Worm (Caenorhabditis elegans) whole organism, young adult: ENCODE results near the gene B0336.12.

ENCODE experiments used
- F23B12.7 ChIP-seq: sonication (generic microtip); optimal IDR thresholded peaks from 2 replicates; lab custom pipeline; 2017; ENCODE audit warnings: missing genetic modification characterization, mild to moderate bottlenecking, missing compliant biosample characterization, antibody characterized with exemption, moderate library complexity; ENCODE audit not compliant: insufficient read depth
- F33H1.4 ChIP-seq: fragments of 200-800 bp; sonication (Bioruptor generic); IDR thresholded peaks from 2 replicates; pipeline ENCODE4 v1.3.6; 2022; ENCODE audit warnings: missing genetic modification reagents, missing genetic modification characterization, missing compliant biosample characterization
- F55B11.4 ChIP-seq: sonication (generic microtip); optimal IDR thresholded peaks from 2 replicates; lab custom pipeline; 2016; ENCODE audit warnings: missing compliant biosample characterization, missing genetic modification characterization, borderline replicate concordance; ENCODE audit not compliant: insufficient read depth
- F57C9.4 ChIP-seq: sonication (generic microtip); optimal IDR thresholded peaks from 2 replicates; lab custom pipeline; 2017; ENCODE audit warnings: mild to moderate bottlenecking, missing genetic modification characterization, missing compliant biosample characterization
- K11D2.4 ChIP-seq: fragments of 200-800 bp; sonication (Bioruptor generic); IDR thresholded peaks from 2 replicates; pipeline ENCODE4 v1.3.6; 2022; ENCODE audit warnings: missing genetic modification reagents, missing genetic modification characterization, missing compliant biosample characterization
- K12H6.12 ChIP-seq: fragments of 200-800 bp; sonication (Bioruptor generic); optimal IDR thresholded peaks from 2 replicates; lab custom pipeline; 2018; ENCODE audit warnings: mild to moderate bottlenecking, missing genetic modification characterization, missing compliant biosample characterization
- T07F8.4 ChIP-seq: sonication (generic microtip); optimal IDR thresholded peaks from 2 replicates; lab custom pipeline; 2016; ENCODE audit warnings: mild to moderate bottlenecking, missing genetic modification characterization, moderate library complexity, missing compliant biosample characterization
- T26A5.8 ChIP-seq: sonication (generic microtip); optimal IDR thresholded peaks from 2 replicates; lab custom pipeline; 2016; ENCODE audit warnings: missing genetic modification characterization, missing compliant biosample characterization
- Y67H2A.10 ChIP-seq: fragments of 200-800 bp; sonication (Bioruptor generic); conservative IDR thresholded peaks from 2 replicates; pipeline ENCODE4 v1.3.6; 2022; ENCODE audit warnings: missing genetic modification reagents, missing genetic modification characterization, missing compliant biosample characterization
- Y79H2A.3 ChIP-seq: fragments of 200-800 bp; sonication (Bioruptor generic); conservative IDR thresholded peaks from 2 replicates; pipeline ENCODE4 v1.3.6; 2022; ENCODE audit warnings: missing genetic modification reagents, missing genetic modification characterization, missing compliant biosample characterization
- Y95B8A.8 ChIP-seq: fragments of 200-800 bp; sonication (Bioruptor generic); IDR thresholded peaks from 2 replicates; pipeline ENCODE4 v1.3.6; 2022; ENCODE audit warnings: missing genetic modification reagents, missing genetic modification characterization, missing compliant biosample characterization
- ZK185.1 ChIP-seq: sonication (generic microtip); optimal IDR thresholded peaks from 2 replicates; lab custom pipeline; 2016; ENCODE audit warnings: mild to moderate bottlenecking, missing genetic modification characterization, missing compliant biosample characterization; ENCODE audit not compliant: poor library complexity, severe bottlenecking
- attf-3 ChIP-seq: fragments of 200-800 bp; sonication (Bioruptor generic); conservative IDR thresholded peaks from 2 replicates; pipeline ENCODE4 v1.3.6; 2022; ENCODE audit warnings: missing genetic modification reagents, missing genetic modification characterization, missing compliant biosample characterization
- attf-5 ChIP-seq: fragments of 200-800 bp; sonication (Bioruptor generic); optimal IDR thresholded peaks from 2 replicates; lab custom pipeline; 2018; ENCODE audit warnings: mild to moderate bottlenecking, missing genetic modification characterization, missing compliant biosample characterization
- bed-1 ChIP-seq: fragments of 200-800 bp; sonication (Bioruptor generic); IDR thresholded peaks from 2 replicates; pipeline ENCODE4 v1.3.6; 2022; ENCODE audit warnings: missing genetic modification reagents, missing genetic modification characterization, missing compliant biosample characterization
- cebp-1 ChIP-seq, 2 experiments: fragments of 200-800 bp in 1 of 2; sonication (Bioruptor generic) in 1 of 2; sonication (generic microtip) in 1 of 2; IDR thresholded peaks in 1 of 2; optimal IDR thresholded peaks in 1 of 2; 2 replicates each; pipeline versions ENCODE4 v1.3.6 to Lab custom; 2017 to 2022; ENCODE audit warnings: missing compliant biosample characterization in 2 of 2, missing genetic modification characterization in 2 of 2, mild to moderate bottlenecking in 1 of 2, missing genetic modification reagents in 1 of 2, moderate library complexity in 1 of 2
- cebp-2 ChIP-seq: fragments of 200-800 bp; sonication (Bioruptor generic); IDR thresholded peaks from 2 replicates; pipeline ENCODE4 v1.3.6; 2022; ENCODE audit warnings: missing genetic modification characterization, missing compliant biosample characterization
- ceh-79 ChIP-seq: sonication (generic microtip); optimal IDR thresholded peaks from 2 replicates; lab custom pipeline; 2017; ENCODE audit warnings: mild to moderate bottlenecking, missing genetic modification characterization, missing compliant biosample characterization
- ceh-91 ChIP-seq: fragments of 200-800 bp; sonication (Bioruptor generic); IDR thresholded peaks from 2 replicates; pipeline ENCODE4 v1.3.6; 2022; ENCODE audit warnings: missing genetic modification reagents, missing genetic modification characterization, missing compliant biosample characterization
- dox-1 ChIP-seq: fragments of 200-800 bp; sonication (Bioruptor generic); IDR thresholded peaks from 2 replicates; pipeline ENCODE4 v1.3.6; 2022; ENCODE audit warnings: missing genetic modification reagents, missing genetic modification characterization, missing compliant biosample characterization
- efl-1 ChIP-seq: fragments of 150-350 bp; optimal IDR thresholded peaks from 2 replicates; lab custom pipeline; 2014; ENCODE audit warnings: missing biosample characterization, missing genetic modification reagents, missing genetic modification characterization
- ets-4 ChIP-seq: fragments of 200-800 bp; sonication (Bioruptor generic); optimal IDR thresholded peaks from 2 replicates; lab custom pipeline; 2018; ENCODE audit warnings: mild to moderate bottlenecking, missing genetic modification characterization, missing compliant biosample characterization
- gei-17 ChIP-seq: fragments of 200-800 bp; sonication (Bioruptor generic); optimal IDR thresholded peaks from 2 replicates; lab custom pipeline; 2018; ENCODE audit warnings: mild to moderate bottlenecking, missing genetic modification characterization, missing compliant biosample characterization
- hmg-1.2 ChIP-seq: fragments of 200-800 bp; sonication (Bioruptor generic); IDR thresholded peaks from 2 replicates; pipeline ENCODE4 v1.3.6; 2022; ENCODE audit warnings: missing genetic modification reagents, missing genetic modification characterization, missing compliant biosample characterization
- hsf-1 ChIP-seq: fragments of 200-800 bp; sonication (Bioruptor generic); IDR thresholded peaks from 2 replicates; pipeline ENCODE4 v1.3.6; 2022; ENCODE audit warnings: missing genetic modification reagents, missing genetic modification characterization, missing compliant biosample characterization
- lin-35 ChIP-seq, 3 experiments: fragments of 150-350 bp in 2 of 3; sonication (generic microtip) in 1 of 3; optimal IDR thresholded peaks; 2 replicates each; lab custom pipeline; 2014 to 2018; ENCODE audit warnings: missing biosample characterization in 3 of 3, missing genetic modification characterization in 3 of 3, missing genetic modification reagents in 3 of 3
- lir-1 ChIP-seq: fragments of 200-800 bp; sonication (Bioruptor generic); conservative IDR thresholded peaks from 2 replicates; pipeline ENCODE4 v1.3.6; 2022; ENCODE audit warnings: missing genetic modification reagents, missing genetic modification characterization, missing compliant biosample characterization
- lsl-1 ChIP-seq: fragments of 200-800 bp; sonication (Bioruptor generic); optimal IDR thresholded peaks from 2 replicates; lab custom pipeline; 2018; ENCODE audit warnings: mild to moderate bottlenecking, missing genetic modification characterization, moderate library complexity, missing compliant biosample characterization
- madf-3 ChIP-seq: fragments of 200-800 bp; sonication (Bioruptor generic); IDR thresholded peaks from 2 replicates; pipeline ENCODE4 v1.3.6; 2022; ENCODE audit warnings: missing genetic modification reagents, missing genetic modification characterization, missing compliant biosample characterization
- madf-6 ChIP-seq: fragments of 200-800 bp; sonication (Bioruptor generic); IDR thresholded peaks from 2 replicates; pipeline ENCODE4 v1.3.6; 2022; ENCODE audit warnings: missing genetic modification reagents, missing genetic modification characterization, missing compliant biosample characterization
- mel-28 ChIP-seq: sonication (generic microtip); optimal IDR thresholded peaks from 2 replicates; lab custom pipeline; 2016; ENCODE audit warnings: borderline replicate concordance, mild to moderate bottlenecking, missing genetic modification characterization, missing compliant biosample characterization
- mxl-1 ChIP-seq: sonication (generic microtip); optimal IDR thresholded peaks from 2 replicates; lab custom pipeline; 2016; ENCODE audit warnings: missing genetic modification characterization, missing compliant biosample characterization
- nhr-120 ChIP-seq: fragments of 200-800 bp; sonication (Bioruptor generic); IDR thresholded peaks from 2 replicates; pipeline ENCODE4 v1.3.6; 2022; ENCODE audit warnings: missing genetic modification characterization, missing compliant biosample characterization
- nhr-179 ChIP-seq: sonication (generic microtip); optimal IDR thresholded peaks from 2 replicates; lab custom pipeline; 2016; ENCODE audit warnings: mild to moderate bottlenecking, missing genetic modification characterization, missing compliant biosample characterization
- nhr-27 ChIP-seq: fragments of 200-800 bp; sonication (Bioruptor generic); optimal IDR thresholded peaks from 2 replicates; lab custom pipeline; 2018; ENCODE audit warnings: mild to moderate bottlenecking, missing genetic modification characterization, moderate library complexity, missing compliant biosample characterization
- nhr-90 ChIP-seq: sonication (generic microtip); optimal IDR thresholded peaks from 2 replicates; lab custom pipeline; 2016; ENCODE audit warnings: missing genotype, mild to moderate bottlenecking, missing genetic modification characterization, missing compliant biosample characterization
- pbrm-1 ChIP-seq: fragments of 200-800 bp; sonication (Bioruptor generic); IDR thresholded peaks from 2 replicates; pipeline ENCODE4 v1.3.6; 2022; ENCODE audit warnings: missing genetic modification reagents, missing genetic modification characterization, missing compliant biosample characterization
- rcor-1 ChIP-seq: fragments of 200-800 bp; sonication (Bioruptor generic); IDR thresholded peaks from 2 replicates; pipeline ENCODE4 v1.3.6; 2022; ENCODE audit warnings: missing genetic modification reagents, missing genetic modification characterization, missing compliant biosample characterization
- rec-8 ChIP-seq, 2 experiments: sonication (generic microtip); optimal IDR thresholded peaks; 2 replicates each; lab custom pipeline; 2016; ENCODE audit warnings: mild to moderate bottlenecking in 2 of 2, missing genetic modification characterization in 2 of 2, missing genetic modification reagents in 2 of 2, missing genotype in 2 of 2, missing biosample characterization in 1 of 2, missing compliant biosample characterization in 1 of 2, moderate library complexity in 1 of 2
- rpc-1 ChIP-seq, 2 experiments: fragments of 150-350 bp in 1 of 2; sonication (generic microtip) in 1 of 2; optimal IDR thresholded peaks; 2 replicates each; lab custom pipeline; 2014 to 2018; ENCODE audit warnings: missing biosample characterization in 1 of 2, missing genetic modification characterization in 1 of 2, missing genetic modification reagents in 1 of 2, missing genotype in 1 of 2
- sdz-38 ChIP-seq: sonication (generic microtip); optimal IDR thresholded peaks from 2 replicates; lab custom pipeline; 2016; ENCODE audit warnings: missing genotype, missing genetic modification characterization, missing compliant biosample characterization
- sea-2 ChIP-seq: fragments of 200-800 bp; sonication (Bioruptor generic); IDR thresholded peaks from 2 replicates; pipeline ENCODE4 v1.3.6; 2022; ENCODE audit warnings: missing genetic modification characterization, missing compliant biosample characterization
- sptf-2 ChIP-seq: fragments of 200-800 bp; sonication (Bioruptor generic); optimal IDR thresholded peaks from 2 replicates; lab custom pipeline; 2018; ENCODE audit warnings: mild to moderate bottlenecking, missing genetic modification characterization, missing compliant biosample characterization
- unc-130 ChIP-seq: sonication (generic microtip); optimal IDR thresholded peaks from 2 replicates; lab custom pipeline; 2016; ENCODE audit warnings: missing genetic modification reagents, missing genetic modification characterization, missing compliant biosample characterization
- zfh-2 ChIP-seq: fragments of 200-800 bp; sonication (Bioruptor generic); conservative IDR thresholded peaks from 2 replicates; pipeline ENCODE4 v1.3.6; 2022; ENCODE audit warnings: missing genetic modification reagents, missing genetic modification characterization, missing compliant biosample characterization
- ztf-18 ChIP-seq: sonication (generic microtip); optimal IDR thresholded peaks from 2 replicates; lab custom pipeline; 2016; ENCODE audit warnings: missing genotype, mild to moderate bottlenecking, missing genetic modification characterization, missing compliant biosample characterization
- ztf-22 ChIP-seq: fragments of 200-800 bp; sonication (Bioruptor generic); optimal IDR thresholded peaks from 2 replicates; lab custom pipeline; 2018; ENCODE audit warnings: mild to moderate bottlenecking, missing genetic modification characterization, moderate library complexity, missing compliant biosample characterization
- ztf-26 ChIP-seq: sonication (generic microtip); optimal IDR thresholded peaks from 2 replicates; lab custom pipeline; 2017; ENCODE audit warnings: missing genetic modification characterization, missing compliant biosample characterization

B0336.12 gene

ce11 chrIII:5688246-5688645 lies 21.7 kb downstream of the B0336.12 start:
- TF ChIP-seq bed-1 (GFP tag; lab: Robert Waterston, UW) (no peak), sea-2 (GFP tag; lab: Robert Waterston, UW) (no peak), attf-3 (GFP tag; lab: Robert Waterston, UW) (0 out of 2 replicates have a peak, but pooled peaks have one; percentile 13), zfh-2 (GFP tag; lab: Robert Waterston, UW) (no peak), cebp-1 (GFP tag; IDR thresholded peaks at IDR 0.05; lab: Robert Waterston, UW) (no peak), cebp-1 (tag; optimal IDR thresholded peaks at IDR 0.05; lab: Kevin White, UChicago) (peak; percentile 67), sdz-38 (tag; lab: Kevin White, UChicago) (no peak), T26A5.8 (no peak), attf-5 (peak; percentile 5), rec-8 (tag; optimal IDR thresholded peaks at IDR 0.05; lab: Kevin White, UChicago) (no peak), nhr-27 (no peak), gei-17 (GFP tag; lab: Kevin White, UChicago) (no peak), ceh-79 (tag; lab: Kevin White, UChicago) (no peak), K11D2.4 (GFP tag; lab: Robert Waterston, UW) (no peak), F23B12.7 (tag; lab: Kevin White, UChicago) (no peak), Y95B8A.8 (GFP tag; lab: Robert Waterston, UW) (no peak), pbrm-1 (no peak), F57C9.4 (no peak), rpc-1 (optimal IDR thresholded peaks at IDR 0.05; lab: Kevin White, UChicago) (no peak), rpc-1 (tag; optimal IDR thresholded peaks at IDR 0.05; lab: Kevin White, UChicago) (no peak), F33H1.4 (GFP tag; lab: Robert Waterston, UW) (no peak), nhr-90 (no peak), mel-28 (no peak), hmg-1.2 (GFP tag; lab: Robert Waterston, UW) (peak; percentile 44; the same call in 1 of the 2 replicates), F55B11.4 (tag; lab: Kevin White, UChicago) (no peak), ceh-91 (no peak), lin-35 (GFP tag; optimal IDR thresholded peaks at IDR 0.05; lab: Kevin White, UChicago) (no peak), sptf-2 (GFP tag; lab: Kevin White, UChicago) (no peak), cebp-2 (no peak), T07F8.4 (tag; lab: Kevin White, UChicago) (no peak), ztf-18 (tag; lab: Kevin White, UChicago) (no peak), ZK185.1 (tag; lab: Kevin White, UChicago) (peak; percentile 6), ztf-26 (tag; lab: Kevin White, UChicago) (no peak), unc-130 (no peak), K12H6.12 (peak; percentile 47), madf-6 (GFP tag; lab: Robert Waterston, UW) (no peak), rcor-1 (GFP tag; lab: Robert Waterston, UW) (no peak), ets-4 (GFP tag; lab: Kevin White, UChicago) (no peak), madf-3 (GFP tag; lab: Robert Waterston, UW) (no peak), efl-1 (no peak), mxl-1 (tag; lab: Kevin White, UChicago) (no peak), nhr-179 (tag; lab: Kevin White, UChicago) (no peak), ztf-22 (GFP tag; lab: Kevin White, UChicago) (no peak), Y79H2A.3 (GFP tag; lab: Robert Waterston, UW) (no peak), lsl-1 (GFP tag; lab: Kevin White, UChicago) (no peak), lir-1 (no peak), nhr-120 (GFP tag; lab: Robert Waterston, UW) (no peak), dox-1 (GFP tag; lab: Robert Waterston, UW) (no peak), hsf-1 (GFP tag; lab: Robert Waterston, UW) (no peak), Y67H2A.10 (GFP tag; lab: Robert Waterston, UW) (no peak)
